Worm (Caenorhabditis elegans) whole organism, L4 larva: ENCODE results near the gene ttr-38.

Source experiments
- T26A8.4 ChIP-seq: fragments of 200-800 bp; sonication (Bioruptor generic); IDR thresholded peaks from 2 replicates; pipeline ENCODE4 v1.3.6; 2022; ENCODE audit warnings: missing genetic modification characterization, missing compliant biosample characterization
- Y48G9A.11 ChIP-seq: fragments of 200-800 bp; sonication (Bioruptor generic); IDR thresholded peaks from 2 replicates; pipeline ENCODE4 v1.3.6; 2022; ENCODE audit warnings: missing genetic modification reagents, missing genetic modification characterization, missing compliant biosample characterization
- lin-13 ChIP-seq: fragments of 150-350 bp; optimal IDR thresholded peaks from 2 replicates; lab custom pipeline; 2014; ENCODE audit warnings: missing biosample characterization, missing genetic modification reagents, missing genetic modification characterization
- nhr-10 ChIP-seq: fragments of 150-350 bp; optimal IDR thresholded peaks from 2 replicates; lab custom pipeline; 2014; ENCODE audit warnings: missing biosample characterization, missing genetic modification characterization
- nhr-11 ChIP-seq: fragments of 150-350 bp; optimal IDR thresholded peaks from 2 replicates; lab custom pipeline; 2014; ENCODE audit warnings: missing biosample characterization, missing genetic modification characterization
- nhr-41 ChIP-seq: fragments of 200-800 bp; sonication (Bioruptor generic); IDR thresholded peaks from 2 replicates; pipeline ENCODE4 v1.3.6; 2022; ENCODE audit warnings: missing genetic modification reagents, missing genetic modification characterization, missing compliant biosample characterization
- unc-39 ChIP-seq: sonication (generic microtip); optimal IDR thresholded peaks from 2 replicates; lab custom pipeline; 2017; ENCODE audit warnings: missing biosample characterization, missing genetic modification characterization
- unc-62 ChIP-seq, 3 experiments: fragments of 150-350 bp in 1 of 3; sonication (generic microtip); optimal IDR thresholded peaks in 2 of 3; peaks in 1 of 3; 1 replicate in 1 of 3; 2 replicates in 2 of 3; lab custom pipeline; 2014 to 2017; ENCODE audit warnings: missing biosample characterization in 3 of 3, missing genetic modification characterization in 3 of 3, missing genetic modification reagents in 3 of 3, missing genotype in 1 of 3
- zag-1 ChIP-seq: fragments of 150-350 bp; optimal IDR thresholded peaks from 2 replicates; lab custom pipeline; 2014; ENCODE audit warnings: missing biosample characterization, missing genetic modification characterization

ce11 chrX:9303422-9303821 lies 10.9 kb downstream of the ttr-38 start, which contains the start of gene tmc-2:
- TF ChIP-seq zag-1 (tag; lab: Kevin White, UChicago) (no peak), nhr-11 (no peak), nhr-10 (tag; lab: Kevin White, UChicago) (no peak), unc-62 (GFP tag; optimal IDR thresholded peaks at IDR 0.05 in 1 of 2; lab: Kevin White, UChicago) (no peak), unc-62 (tag; optimal IDR thresholded peaks at IDR 0.05; lab: Kevin White, UChicago) (no peak), Y48G9A.11 (no peak), nhr-41 (GFP tag; lab: Robert Waterston, UW) (no peak), T26A8.4 (GFP tag; lab: Robert Waterston, UW) (no peak), unc-39 (tag; lab: Kevin White, UChicago) (no peak), lin-13 (GFP tag; lab: Kevin White, UChicago) (no peak)
